Worm (Caenorhabditis elegans): ENCODE data around the gene fbxa-100.
A peak's percentile ranks its signal among the peaks of the same experiment; 100 is the strongest.

Gene fbxa-100

ce11 chrV:16040140-16040827, 21.6 kb downstream of the fbxa-100 start, which contains the start of the genes his-4 and his-3:
TSS of gene his-4 (minus strand) at chrV:16040515.
TSS of gene his-3 (plus strand) at chrV:16040808.
- TF ChIP-seq pes-1 (GFP tag; IDR thresholded peaks at IDR 0.05) (peak; percentile 80), tbx-11 (GFP tag; IDR thresholded peaks at IDR 0.05) (0 out of 2 replicates have a peak, but pooled peaks have one; percentile 4), ama-1 (optimal IDR thresholded peaks at IDR 0.05) (peak; percentile 87), flt-1 (GFP tag; IDR thresholded peaks at IDR 0.05) (peak; percentile 59; the same call in 1 of the 2 replicates), aly-1 (tag; optimal IDR thresholded peaks at IDR 0.05) (peak; percentile 58), tbx-37 (GFP tag; conservative IDR thresholded peaks at IDR 0.05) (0 out of 2 replicates have a peak, but pooled peaks have one; percentile 9), sea-1 (GFP tag; conservative IDR thresholded peaks at IDR 0.05) (peak; percentile 69)

DNA sequence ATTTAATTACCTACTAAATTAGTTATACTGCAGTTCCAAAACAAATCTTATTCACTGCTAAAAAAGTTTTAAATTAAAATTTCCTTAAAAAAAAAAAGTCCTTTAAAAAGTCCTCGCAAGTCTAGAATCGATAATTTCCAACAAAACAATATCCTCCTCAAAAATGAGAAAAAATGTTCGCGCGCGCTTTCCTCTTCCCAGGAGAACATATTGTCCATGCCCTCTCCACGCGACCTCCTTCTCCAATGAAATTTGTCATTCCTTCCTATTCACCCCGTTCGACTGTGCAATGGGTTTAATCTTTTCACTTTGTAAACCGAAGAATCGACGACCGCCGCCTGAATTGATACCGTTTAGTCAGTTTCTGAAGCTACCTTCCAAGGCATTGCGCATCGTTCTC, 25.7 kb downstream of the fbxa-100 start, which contains the start of gene T10C6.10:
Gene T10C6.10, plus strand, starts transcription at position 248 of the 400 bp plus-strand sequence.
- no peak for TF ChIP-seq tbx-37 (GFP tag; conservative IDR thresholded peaks at IDR 0.05)
- no peak for TF ChIP-seq ets-7 (tag; optimal IDR thresholded peaks at IDR 0.05)
- no peak for TF ChIP-seq ama-1 (optimal IDR thresholded peaks at IDR 0.05)
- TF ChIP-seq ceh-36 (tag; optimal IDR thresholded peaks at IDR 0.05): no peak
- TF ChIP-seq B0310.2 (tag; optimal IDR thresholded peaks at IDR 0.05): no peak
- TF ChIP-seq hmbx-1 (tag; optimal IDR thresholded peaks at IDR 0.05): no peak
- TF ChIP-seq sea-1 (GFP tag; conservative IDR thresholded peaks at IDR 0.05): no peak
- no peak for TF ChIP-seq hmg-4 (GFP tag; optimal IDR thresholded peaks at IDR 0.05)
- no peak for TF ChIP-seq flt-1 (GFP tag; IDR thresholded peaks at IDR 0.05)
- no peak for TF ChIP-seq tra-4 (tag; optimal IDR thresholded peaks at IDR 0.05)
- TF ChIP-seq aly-1 (tag; optimal IDR thresholded peaks at IDR 0.05): no peak
- no peak for TF ChIP-seq ceh-13 (GFP tag; optimal IDR thresholded peaks at IDR 0.05)
- TF ChIP-seq F13C5.2 (tag; optimal IDR thresholded peaks at IDR 0.05): no peak
- no peak for TF ChIP-seq hnd-1 (tag; optimal IDR thresholded peaks at IDR 0.05)
- TF ChIP-seq tbx-11 (GFP tag; IDR thresholded peaks at IDR 0.05): no peak
- TF ChIP-seq pes-1 (GFP tag; IDR thresholded peaks at IDR 0.05): no peak

DNA sequence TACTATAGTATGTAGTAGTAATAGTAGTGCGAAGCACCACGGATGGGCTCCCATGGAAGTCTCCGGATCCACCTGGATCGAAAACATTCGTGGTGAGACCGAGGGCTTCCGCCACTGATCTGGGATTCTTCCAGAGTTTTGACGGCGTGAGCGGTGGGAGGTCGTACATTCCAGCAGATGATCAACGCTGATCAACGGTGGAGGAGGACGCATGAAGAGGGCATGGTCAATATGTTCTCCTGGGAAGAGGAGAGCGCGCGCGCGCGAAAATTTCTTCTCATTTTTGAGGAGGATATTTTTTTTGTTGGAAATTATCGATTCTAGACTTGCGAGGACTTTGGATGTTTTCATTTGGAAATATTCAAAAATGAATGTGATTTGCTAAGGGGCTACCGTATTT, 28.4 kb downstream of the fbxa-100 start:
- TF ChIP-seq tbx-37 (GFP tag; conservative IDR thresholded peaks at IDR 0.05): no peak
- no peak for TF ChIP-seq flt-1 (GFP tag; IDR thresholded peaks at IDR 0.05)
- TF ChIP-seq hmbx-1 (tag; optimal IDR thresholded peaks at IDR 0.05): no peak
- no peak for TF ChIP-seq hnd-1 (tag; optimal IDR thresholded peaks at IDR 0.05)
- TF ChIP-seq tra-4 (tag; optimal IDR thresholded peaks at IDR 0.05): no peak
- no peak for TF ChIP-seq F13C5.2 (tag; optimal IDR thresholded peaks at IDR 0.05)
- TF ChIP-seq ceh-13 (GFP tag; optimal IDR thresholded peaks at IDR 0.05): no peak
- no peak for TF ChIP-seq ets-7 (tag; optimal IDR thresholded peaks at IDR 0.05)
- TF ChIP-seq B0310.2 (tag; optimal IDR thresholded peaks at IDR 0.05): no peak

ce11 chrV:16032761-16033160, 29.1 kb downstream of the fbxa-100 start, which contains the start of gene T10C6.16:
TSS of gene T10C6.16 (minus strand) at chrV:16033005.
- TF ChIP-seq sea-1 (GFP tag; conservative IDR thresholded peaks at IDR 0.05): no peak
- TF ChIP-seq hmbx-1 (tag; optimal IDR thresholded peaks at IDR 0.05): no peak
- TF ChIP-seq B0310.2 (tag; optimal IDR thresholded peaks at IDR 0.05): no peak
- TF ChIP-seq scrt-1 (GFP tag; IDR thresholded peaks at IDR 0.05): no peak
- TF ChIP-seq ama-1 (optimal IDR thresholded peaks at IDR 0.05): no peak

- no peak for TF ChIP-seq hmg-4 (GFP tag; optimal IDR thresholded peaks at IDR 0.05)
- no peak for TF ChIP-seq ceh-13 (GFP tag; optimal IDR thresholded peaks at IDR 0.05)
- no peak for TF ChIP-seq ets-7 (tag; optimal IDR thresholded peaks at IDR 0.05)
- TF ChIP-seq hnd-1 (tag; optimal IDR thresholded peaks at IDR 0.05): no peak
- TF ChIP-seq hmbx-1 (tag; optimal IDR thresholded peaks at IDR 0.05): no peak
- TF ChIP-seq aly-1 (tag; optimal IDR thresholded peaks at IDR 0.05): no peak
These were observed 30.3 kb downstream of the fbxa-100 start, which contains the start of gene T10C6.7 for ce11 chrV:16031571-16031970. TSS of gene T10C6.7 (minus strand) at chrV:16031713.

ce11 chrV:16029237-16029636, 32.7 kb downstream of the fbxa-100 start:
- TF ChIP-seq scrt-1 (GFP tag; IDR thresholded peaks at IDR 0.05) (no peak), ama-1 (optimal IDR thresholded peaks at IDR 0.05) (no peak), ets-7 (tag; optimal IDR thresholded peaks at IDR 0.05) (no peak), tbx-11 (GFP tag; IDR thresholded peaks at IDR 0.05) (no peak), ceh-36 (tag; optimal IDR thresholded peaks at IDR 0.05) (no peak), hmbx-1 (tag; optimal IDR thresholded peaks at IDR 0.05) (no peak), tbx-37 (GFP tag; conservative IDR thresholded peaks at IDR 0.05) (no peak), B0310.2 (tag; optimal IDR thresholded peaks at IDR 0.05) (no peak), tra-4 (tag; optimal IDR thresholded peaks at IDR 0.05) (no peak), hnd-1 (tag; optimal IDR thresholded peaks at IDR 0.05) (no peak), ceh-13 (GFP tag; optimal IDR thresholded peaks at IDR 0.05) (no peak), sea-1 (GFP tag; conservative IDR thresholded peaks at IDR 0.05) (no peak), hmg-4 (GFP tag; optimal IDR thresholded peaks at IDR 0.05) (no peak), pes-1 (GFP tag; IDR thresholded peaks at IDR 0.05) (no peak), aly-1 (tag; optimal IDR thresholded peaks at IDR 0.05) (no peak), flt-1 (GFP tag; IDR thresholded peaks at IDR 0.05) (no peak), F13C5.2 (tag; optimal IDR thresholded peaks at IDR 0.05) (no peak)

- no peak for TF ChIP-seq pes-1 (GFP tag; IDR thresholded peaks at IDR 0.05)
- TF ChIP-seq ceh-13 (GFP tag; optimal IDR thresholded peaks at IDR 0.05): no peak
- TF ChIP-seq ets-7 (tag; optimal IDR thresholded peaks at IDR 0.05): no peak
- TF ChIP-seq sea-1 (GFP tag; conservative IDR thresholded peaks at IDR 0.05): no peak
- no peak for TF ChIP-seq B0310.2 (tag; optimal IDR thresholded peaks at IDR 0.05)
- no peak for TF ChIP-seq hmbx-1 (tag; optimal IDR thresholded peaks at IDR 0.05)
- no peak for TF ChIP-seq F13C5.2 (tag; optimal IDR thresholded peaks at IDR 0.05)
- no peak for TF ChIP-seq tbx-37 (GFP tag; conservative IDR thresholded peaks at IDR 0.05)
- TF ChIP-seq ceh-36 (tag; optimal IDR thresholded peaks at IDR 0.05): no peak
- TF ChIP-seq tbx-11 (GFP tag; IDR thresholded peaks at IDR 0.05): no peak
- TF ChIP-seq ama-1 (optimal IDR thresholded peaks at IDR 0.05): no peak
- no peak for TF ChIP-seq scrt-1 (GFP tag; IDR thresholded peaks at IDR 0.05)
- TF ChIP-seq flt-1 (GFP tag; IDR thresholded peaks at IDR 0.05): no peak
- no peak for TF ChIP-seq aly-1 (tag; optimal IDR thresholded peaks at IDR 0.05)
- no peak for TF ChIP-seq hmg-4 (GFP tag; optimal IDR thresholded peaks at IDR 0.05)
These were observed 37.0 kb downstream of the fbxa-100 start for ce11 chrV:16024917-16025316.

Data from whole organism, early embryonic.